Fruit fly (Drosophila melanogaster) whole organism, embryonic: ENCODE results near the gene Cnep1r2.
A peak's percentile ranks its signal among the peaks of the same experiment; 100 is the strongest.

Experiments
- Aef1 ChIP-seq: fragments of 200-800 bp; sonication (Bioruptor generic); IDR thresholded peaks from 3 replicates; pipeline ENCODE4 v1.3.6; 2022; ENCODE audit warnings: missing biosample characterization, missing genetic modification characterization
- CG10147 ChIP-seq: fragments of 200-800 bp; sonication (Bioruptor generic); optimal IDR thresholded peaks from 2 replicates; lab custom pipeline; 2019; ENCODE audit warnings: missing biosample characterization, mild to moderate bottlenecking, missing genetic modification characterization, moderate library complexity
- CG12659 ChIP-seq: fragments of 200-800 bp; sonication (Bioruptor generic); optimal IDR thresholded peaks from 3 replicates; lab custom pipeline; 2017; ENCODE audit warnings: mild to moderate bottlenecking, missing biosample characterization, missing genetic modification reagents, missing genetic modification characterization
- CG12769 ChIP-seq: fragments of 200-800 bp; sonication (Bioruptor generic); optimal IDR thresholded peaks from 2 replicates; lab custom pipeline; 2019; ENCODE audit warnings: missing biosample characterization, mild to moderate bottlenecking, missing genetic modification characterization, moderate library complexity
- CG13123 ChIP-seq: fragments of 200-800 bp; sonication (Bioruptor generic); optimal IDR thresholded peaks from 2 replicates; lab custom pipeline; 2016; ENCODE audit warnings: missing biosample characterization, missing genetic modification characterization
- CG13624 ChIP-seq: fragments of 200-800 bp; sonication (Bioruptor generic); optimal IDR thresholded peaks from 2 replicates; lab custom pipeline; 2016; ENCODE audit warnings: missing biosample characterization, missing genetic modification characterization
- CG13775 ChIP-seq: fragments of 200-800 bp; sonication (Bioruptor generic); optimal IDR thresholded peaks from 3 replicates; lab custom pipeline; 2017; ENCODE audit warnings: missing biosample characterization, mild to moderate bottlenecking, missing genetic modification characterization
- CG14050 ChIP-seq: fragments of 200-800 bp; sonication (Bioruptor generic); IDR thresholded peaks from 3 replicates; pipeline ENCODE4 v1.3.6; 2022; ENCODE audit warnings: missing biosample characterization, missing genetic modification characterization
- CG14667 ChIP-seq: fragments of 200-800 bp; sonication (Bioruptor generic); IDR thresholded peaks from 2 replicates; pipeline ENCODE4 v1.3.6; 2022; ENCODE audit warnings: missing biosample characterization, missing genetic modification characterization
- CG15073 ChIP-seq: fragments of 200-800 bp; sonication (Bioruptor generic); optimal IDR thresholded peaks from 2 replicates; lab custom pipeline; 2016; ENCODE audit warnings: missing biosample characterization, missing genetic modification characterization
- CG1602 ChIP-seq: fragments of 200-800 bp; sonication (Bioruptor generic); optimal IDR thresholded peaks from 3 replicates; lab custom pipeline; 2016; ENCODE audit warnings: missing biosample characterization, missing genetic modification characterization
- CG16779 ChIP-seq: fragments of 200-800 bp; sonication (Bioruptor generic); IDR thresholded peaks from 2 replicates; pipeline ENCODE4 v1.3.6; 2022; ENCODE audit warnings: missing biosample characterization, missing genetic modification characterization
- CG17328 ChIP-seq: fragments of 200-800 bp; sonication (Bioruptor generic); IDR thresholded peaks from 2 replicates; pipeline ENCODE4 v1.3.6; 2022; ENCODE audit warnings: missing biosample characterization, missing genetic modification characterization
- CG17359 ChIP-seq: fragments of 200-800 bp; sonication (Bioruptor generic); optimal IDR thresholded peaks from 3 replicates; lab custom pipeline; 2018; ENCODE audit warnings: missing biosample characterization, mild to moderate bottlenecking, missing genetic modification characterization, moderate library complexity
- CG30431 ChIP-seq: fragments of 200-800 bp; sonication (Bioruptor generic); optimal IDR thresholded peaks from 2 replicates; lab custom pipeline; 2017; ENCODE audit warnings: missing biosample characterization, missing genetic modification characterization
- CG31365 ChIP-seq: fragments of 200-800 bp; sonication (Bioruptor generic); optimal IDR thresholded peaks from 2 replicates; lab custom pipeline; 2018; ENCODE audit warnings: missing biosample characterization, mild to moderate bottlenecking, missing genetic modification characterization
- CG4730 ChIP-seq: fragments of 200-800 bp; sonication (Bioruptor generic); IDR thresholded peaks from 2 replicates; pipeline ENCODE4 v1.3.6; 2022; ENCODE audit warnings: missing biosample characterization, missing genetic modification characterization
- CG6654 ChIP-seq: fragments of 200-800 bp; sonication (Bioruptor generic); optimal IDR thresholded peaks from 2 replicates; lab custom pipeline; 2017; ENCODE audit warnings: missing biosample characterization, mild to moderate bottlenecking, missing genetic modification characterization
- CG6683 ChIP-seq: fragments of 200-800 bp; sonication (Bioruptor generic); optimal IDR thresholded peaks from 2 replicates; lab custom pipeline; 2017; ENCODE audit warnings: missing biosample characterization, mild to moderate bottlenecking, missing genetic modification characterization, missing genetic modification reagents
- CG6791 ChIP-seq: fragments of 200-800 bp; sonication (Bioruptor generic); IDR thresholded peaks from 3 replicates; pipeline ENCODE4 v1.3.6; 2022; ENCODE audit warnings: missing biosample characterization, missing genetic modification characterization; ENCODE audit not compliant: partially characterized antibody
- CG8359 ChIP-seq: fragments of 200-800 bp; sonication (Bioruptor generic); optimal IDR thresholded peaks from 2 replicates; lab custom pipeline; 2017; ENCODE audit warnings: missing biosample characterization, mild to moderate bottlenecking, missing genetic modification characterization, borderline replicate concordance
- CG9609 ChIP-seq: fragments of 200-800 bp; sonication (Bioruptor generic); optimal IDR thresholded peaks from 3 replicates; lab custom pipeline; 2016; ENCODE audit warnings: missing biosample characterization, missing genetic modification characterization
- D19A ChIP-seq: fragments of 200-800 bp; optimal IDR thresholded peaks from 3 replicates; lab custom pipeline; 2019; ENCODE audit warnings: missing biosample characterization, mild to moderate bottlenecking, missing genetic modification characterization, moderate library complexity
- Dad ChIP-seq: fragments of 200-800 bp; sonication (Bioruptor generic); optimal IDR thresholded peaks from 3 replicates; lab custom pipeline; 2016; ENCODE audit warnings: missing biosample characterization, missing genetic modification characterization
- Dp ChIP-seq: fragments of 200-800 bp; sonication (Bioruptor generic); optimal IDR thresholded peaks from 2 replicates; lab custom pipeline; 2018; ENCODE audit warnings: missing biosample characterization, mild to moderate bottlenecking, missing genetic modification characterization, moderate library complexity
- Dref ChIP-seq: fragments of 200-800 bp; sonication (Bioruptor generic); IDR thresholded peaks from 2 replicates; pipeline ENCODE4 v1.3.6; 2022; ENCODE audit warnings: missing biosample characterization, missing genetic modification characterization
- Fer2 ChIP-seq: fragments of 200-800 bp; sonication (Bioruptor generic); optimal IDR thresholded peaks from 2 replicates; lab custom pipeline; 2018; ENCODE audit warnings: missing biosample characterization, mild to moderate bottlenecking, missing genetic modification characterization, moderate library complexity
- Fer3 ChIP-seq: fragments of 200-800 bp; sonication (Bioruptor generic); optimal IDR thresholded peaks from 2 replicates; lab custom pipeline; 2018; ENCODE audit warnings: missing biosample characterization, mild to moderate bottlenecking, missing genetic modification characterization, moderate library complexity
- H15 ChIP-seq: fragments of 200-800 bp; sonication (Bioruptor generic); IDR thresholded peaks from 3 replicates; pipeline ENCODE4 v1.3.6; 2022; ENCODE audit warnings: missing biosample characterization, missing genetic modification characterization
- HmgZ ChIP-seq: fragments of 200-800 bp; sonication (Bioruptor generic); optimal IDR thresholded peaks from 2 replicates; lab custom pipeline; 2018; ENCODE audit warnings: missing biosample characterization, mild to moderate bottlenecking, missing genetic modification characterization
- Jarid2 ChIP-seq: fragments of 200-800 bp; sonication (Bioruptor generic); optimal IDR thresholded peaks from 3 replicates; lab custom pipeline; 2017; ENCODE audit warnings: mild to moderate bottlenecking, missing biosample characterization, missing genetic modification reagents, missing genetic modification characterization
- Kr ChIP-seq: fragments of 200-800 bp; sonication (Bioruptor generic); optimal IDR thresholded peaks from 2 replicates; lab custom pipeline; 2017; ENCODE audit warnings: missing biosample characterization, mild to moderate bottlenecking, missing genetic modification characterization
- MTF-1 ChIP-seq: fragments of 200-800 bp; sonication (Bioruptor generic); optimal IDR thresholded peaks from 2 replicates; lab custom pipeline; 2018; ENCODE audit warnings: missing biosample characterization, mild to moderate bottlenecking, missing genetic modification characterization, borderline replicate concordance
- NC2α ChIP-seq: fragments of 200-800 bp; sonication (Bioruptor generic); optimal IDR thresholded peaks from 2 replicates; lab custom pipeline; 2016; ENCODE audit warnings: missing biosample characterization, missing genetic modification characterization
- Neu2 ChIP-seq: fragments of 200-800 bp; sonication (Bioruptor generic); optimal IDR thresholded peaks from 3 replicates; lab custom pipeline; 2016; ENCODE audit warnings: missing biosample characterization, missing genetic modification characterization, borderline replicate concordance
- Opbp ChIP-seq: fragments of 200-800 bp; sonication (Bioruptor generic); IDR thresholded peaks from 3 replicates; pipeline ENCODE4 v1.3.6; 2022; ENCODE audit warnings: missing biosample characterization, missing genetic modification characterization; ENCODE audit not compliant: partially characterized antibody
- Trl ChIP-seq, 3 experiments: fragments of >200 bp in 2 of 3; fragments of 200-800 bp in 1 of 3; sonication (Bioruptor generic) in 1 of 3; optimal IDR thresholded peaks; 2 replicates in 1 of 3; 3 replicates in 2 of 3; lab custom pipeline; 2016 to 2017; ENCODE audit warnings: missing biosample characterization in 1 of 3, missing genetic modification characterization in 1 of 3
- aop ChIP-seq: fragments of 200-800 bp; sonication (Bioruptor generic); IDR thresholded peaks from 2 replicates; pipeline ENCODE4 v1.3.6; 2022; ENCODE audit warnings: missing biosample characterization, missing genetic modification characterization
- az2 ChIP-seq: fragments of 200-800 bp; sonication (Bioruptor generic); optimal IDR thresholded peaks from 3 replicates; lab custom pipeline; 2016; ENCODE audit warnings: missing biosample characterization, missing genetic modification characterization
- croc ChIP-seq: fragments of 200-800 bp; sonication (Bioruptor generic); conservative IDR thresholded peaks from 3 replicates; pipeline ENCODE4 v1.3.6; 2022; ENCODE audit warnings: missing biosample characterization, missing genetic modification characterization
- fd3F ChIP-seq: fragments of 200-800 bp; sonication (Bioruptor generic); optimal IDR thresholded peaks from 2 replicates; lab custom pipeline; 2018; ENCODE audit warnings: missing biosample characterization, mild to moderate bottlenecking, missing genetic modification characterization, moderate library complexity
- gro ChIP-seq: fragments of 200-800 bp; sonication (Bioruptor generic); optimal IDR thresholded peaks from 2 replicates; lab custom pipeline; 2016; ENCODE audit warnings: missing biosample characterization, missing genetic modification characterization
- jumu ChIP-seq: fragments of 200-800 bp; sonication (Bioruptor generic); optimal IDR thresholded peaks from 3 replicates; lab custom pipeline; 2016; ENCODE audit warnings: missing biosample characterization, missing genetic modification characterization
- lilli ChIP-seq: fragments of 200-800 bp; sonication (Bioruptor generic); optimal IDR thresholded peaks from 3 replicates; lab custom pipeline; 2016; ENCODE audit warnings: missing biosample characterization, missing genetic modification characterization
- pfk ChIP-seq: fragments of 200-800 bp; sonication (Bioruptor generic); optimal IDR thresholded peaks from 2 replicates; lab custom pipeline; 2018; ENCODE audit warnings: missing biosample characterization, mild to moderate bottlenecking, missing genetic modification characterization, moderate library complexity
- slbo ChIP-seq: fragments of 200-800 bp; sonication (Bioruptor generic); IDR thresholded peaks from 2 replicates; pipeline ENCODE4 v1.3.6; 2022; ENCODE audit warnings: missing biosample characterization, missing genetic modification characterization
- slou ChIP-seq: fragments of 200-800 bp; sonication (Bioruptor generic); optimal IDR thresholded peaks from 3 replicates; lab custom pipeline; 2016; ENCODE audit warnings: missing biosample characterization, missing genetic modification characterization
- sr ChIP-seq: fragments of 200-800 bp; sonication (Bioruptor generic); IDR thresholded peaks from 3 replicates; pipeline ENCODE4 v1.3.6; 2022; ENCODE audit warnings: missing biosample characterization, missing genetic modification characterization
- trem ChIP-seq: fragments of 200-800 bp; optimal IDR thresholded peaks from 3 replicates; lab custom pipeline; 2019; ENCODE audit warnings: missing biosample characterization, mild to moderate bottlenecking, missing genetic modification characterization, moderate library complexity
- unpg ChIP-seq: fragments of 200-800 bp; sonication (Bioruptor generic); optimal IDR thresholded peaks from 3 replicates; lab custom pipeline; 2018; ENCODE audit warnings: missing biosample characterization, mild to moderate bottlenecking, missing genetic modification characterization, moderate library complexity

The Cnep1r2 gene

dm6 chr3L:10637819-10638218 lies at the start of gene Cnep1r2 (continued):
- TF ChIP-seq CG15073 (peak; percentile 55), Fer3 (tag; lab: Kevin White, UChicago) (peak; percentile 96), CG6683 (GFP tag; lab: Kevin White, UChicago) (peak; percentile 89), lilli (GFP tag; lab: Kevin White, UChicago) (peak; percentile 86), gro (GFP tag; lab: Kevin White, UChicago) (peak; percentile 19), Dad (peak; percentile 36), CG1602 (GFP tag; lab: Kevin White, UChicago) (peak; percentile 96), CG4730 (peak; percentile 91), Dref (no peak), D19A (peak; percentile 93), sr (GFP tag; lab: Robert Waterston, UW) (peak; percentile 68; the same call in 1 of the 3 replicates), MTF-1 (GFP tag; lab: Kevin White, UChicago) (peak; percentile 83), CG31365 (tag; lab: Kevin White, UChicago) (no peak), CG12769 (tag; lab: Kevin White, UChicago) (no peak), az2 (peak; percentile 94), HmgZ (peak; percentile 93), CG6791 (GFP tag; lab: Robert Waterston, UW) (no peak), CG12659 (GFP tag; lab: Kevin White, UChicago) (peak; percentile 97), slbo (GFP tag; lab: Robert Waterston, UW) (peak; percentile 98), unpg (GFP tag; lab: Kevin White, UChicago) (peak; percentile 97), H15 (GFP tag; lab: Robert Waterston, UW) (peak; percentile 93), Jarid2 (GFP tag; lab: Kevin White, UChicago) (peak; percentile 77), CG30431 (GFP tag; lab: Kevin White, UChicago) (peak; percentile 96), Trl (optimal IDR thresholded peaks at IDR 0.05; lab: Kevin White, UChicago) (no peak), Trl (GFP tag; optimal IDR thresholded peaks at IDR 0.05; lab: Kevin White, UChicago) (peak; percentile 65), NC2α (no peak), aop (GFP tag; lab: Robert Waterston, UW) (no peak; the same call in 1 of the 2 replicates), jumu (GFP tag; lab: Kevin White, UChicago) (peak; percentile 53), Dp (GFP tag; lab: Kevin White, UChicago) (peak; percentile 37), CG17328 (peak; percentile 94), Opbp (no peak), slou (GFP tag; lab: Kevin White, UChicago) (peak; percentile 89), Aef1 (peak; percentile 93), croc (peak; percentile 97), CG13123 (GFP tag; lab: Kevin White, UChicago) (peak; percentile 91), CG16779 (GFP tag; lab: Robert Waterston, UW) (peak; percentile 49; the same call in 1 of the 2 replicates), Neu2 (GFP tag; lab: Kevin White, UChicago) (no peak), Kr (peak; percentile 36), fd3F (peak; percentile 96), CG14667 (GFP tag; lab: Robert Waterston, UW) (peak; percentile 95), CG9609 (GFP tag; lab: Kevin White, UChicago) (peak; percentile 61), pfk (GFP tag; lab: Kevin White, UChicago) (peak; percentile 59), CG14050 (peak; percentile 91), CG13775 (peak; percentile 97), CG8359 (GFP tag; lab: Kevin White, UChicago) (peak; percentile 89), CG17359 (tag; lab: Kevin White, UChicago) (peak; percentile 96), Fer2 (tag; lab: Kevin White, UChicago) (peak; percentile 97), CG13624 (GFP tag; lab: Kevin White, UChicago) (peak; percentile 63), trem (tag; lab: Kevin White, UChicago) (peak; percentile 95), CG10147 (peak; percentile 89), CG6654 (GFP tag; lab: Kevin White, UChicago) (peak; percentile 79)
